Fruit fly (Drosophila melanogaster) whole organism, embryonic: ENCODE results near the gene CG5808.
A peak's percentile ranks its signal among the peaks of the same experiment; 100 is the strongest.

ENCODE experiments used
- Antp ChIP-seq: fragments of 200-800 bp; sonication (Bioruptor generic); optimal IDR thresholded peaks from 3 replicates; lab custom pipeline; 2016; ENCODE audit warnings: missing biosample characterization, missing genetic modification characterization
- Asciz ChIP-seq: fragments of 200-800 bp; sonication (Bioruptor generic); optimal IDR thresholded peaks from 2 replicates; lab custom pipeline; 2017; ENCODE audit warnings: missing biosample characterization, mild to moderate bottlenecking, missing genetic modification characterization, missing genetic modification reagents
- BEAF-32 ChIP-seq: fragments of 200-800 bp; sonication (Bioruptor generic); optimal IDR thresholded peaks from 3 replicates; lab custom pipeline; 2017; ENCODE audit warnings: missing biosample characterization, missing genetic modification characterization, mild to moderate bottlenecking, moderate library complexity, missing genetic modification reagents
- CG10147 ChIP-seq: fragments of 200-800 bp; sonication (Bioruptor generic); optimal IDR thresholded peaks from 2 replicates; lab custom pipeline; 2019; ENCODE audit warnings: missing biosample characterization, mild to moderate bottlenecking, missing genetic modification characterization, moderate library complexity
- CG10267 ChIP-seq: fragments of 200-800 bp; sonication (Bioruptor generic); optimal IDR thresholded peaks from 2 replicates; lab custom pipeline; 2018; ENCODE audit warnings: missing biosample characterization, mild to moderate bottlenecking, missing genetic modification characterization, moderate library complexity
- CG10321 ChIP-seq: fragments of 200-800 bp; sonication (Bioruptor generic); IDR thresholded peaks from 2 replicates; pipeline ENCODE4 v1.3.6; 2022; ENCODE audit warnings: missing biosample characterization, missing genetic modification characterization
- CG11504 ChIP-seq: fragments of 200-800 bp; sonication (Bioruptor generic); optimal IDR thresholded peaks from 3 replicates; lab custom pipeline; 2019; ENCODE audit warnings: missing biosample characterization, mild to moderate bottlenecking, missing genetic modification characterization, moderate library complexity
- CG11696 ChIP-seq: fragments of 200-800 bp; sonication (Bioruptor generic); IDR thresholded peaks from 2 replicates; pipeline ENCODE4 v1.3.6; 2022; ENCODE audit warnings: missing biosample characterization, missing genetic modification characterization
- CG11723 ChIP-seq: fragments of 200-800 bp; sonication (Bioruptor generic); optimal IDR thresholded peaks from 2 replicates; lab custom pipeline; 2017; ENCODE audit warnings: missing biosample characterization, mild to moderate bottlenecking, missing genetic modification characterization
- CG12071 ChIP-seq: fragments of 200-800 bp; sonication (Bioruptor generic); optimal IDR thresholded peaks from 3 replicates; lab custom pipeline; 2018; ENCODE audit warnings: missing biosample characterization, mild to moderate bottlenecking, missing genetic modification characterization
- CG12104 ChIP-seq: fragments of 200-800 bp; sonication (Bioruptor generic); optimal IDR thresholded peaks from 3 replicates; lab custom pipeline; 2016; ENCODE audit warnings: missing biosample characterization, missing genetic modification characterization
- CG12155 ChIP-seq: fragments of 200-800 bp; sonication (Bioruptor generic); optimal IDR thresholded peaks from 3 replicates; lab custom pipeline; 2016; ENCODE audit warnings: missing biosample characterization, missing genetic modification characterization
- CG12236 ChIP-seq: fragments of 200-800 bp; sonication (Bioruptor generic); optimal IDR thresholded peaks from 2 replicates; lab custom pipeline; 2016; ENCODE audit warnings: missing biosample characterization, missing genetic modification characterization
- CG14014 ChIP-seq: fragments of 200-800 bp; sonication (Bioruptor generic); IDR thresholded peaks from 2 replicates; pipeline ENCODE4 v1.3.6; 2022; ENCODE audit warnings: missing biosample characterization, missing genetic modification characterization
- CG14965 ChIP-seq: fragments of 200-800 bp; sonication (Bioruptor generic); optimal IDR thresholded peaks from 2 replicates; lab custom pipeline; 2016; ENCODE audit warnings: missing biosample characterization, missing genetic modification characterization, borderline replicate concordance
- CG15479 ChIP-seq: fragments of 200-800 bp; sonication (Bioruptor generic); optimal IDR thresholded peaks from 3 replicates; lab custom pipeline; 2019; ENCODE audit warnings: missing biosample characterization, mild to moderate bottlenecking, missing genetic modification characterization, moderate library complexity
- CG1602 ChIP-seq: fragments of 200-800 bp; sonication (Bioruptor generic); optimal IDR thresholded peaks from 3 replicates; lab custom pipeline; 2016; ENCODE audit warnings: missing biosample characterization, missing genetic modification characterization
- CG17385 ChIP-seq: fragments of 200-800 bp; sonication (Bioruptor generic); optimal IDR thresholded peaks from 3 replicates; lab custom pipeline; 2018; ENCODE audit warnings: missing biosample characterization, mild to moderate bottlenecking, missing genetic modification characterization
- CG18599 ChIP-seq: fragments of 200-800 bp; sonication (Bioruptor generic); optimal IDR thresholded peaks from 3 replicates; lab custom pipeline; 2017; ENCODE audit warnings: missing biosample characterization, missing genetic modification characterization, mild to moderate bottlenecking, moderate library complexity, missing genetic modification reagents
- CG2875 ChIP-seq: fragments of 200-800 bp; sonication (Bioruptor generic); optimal IDR thresholded peaks from 2 replicates; lab custom pipeline; 2017; ENCODE audit warnings: missing biosample characterization, mild to moderate bottlenecking, missing genetic modification characterization, missing genetic modification reagents
- CG30403 ChIP-seq: fragments of 200-800 bp; sonication (Bioruptor generic); optimal IDR thresholded peaks from 3 replicates; lab custom pipeline; 2016; ENCODE audit warnings: missing biosample characterization, missing genetic modification characterization
- CG4820 ChIP-seq: fragments of 200-800 bp; sonication (Bioruptor generic); optimal IDR thresholded peaks from 3 replicates; lab custom pipeline; 2016; ENCODE audit warnings: missing biosample characterization, missing genetic modification characterization
- CG8924 ChIP-seq: fragments of 200-800 bp; optimal IDR thresholded peaks from 3 replicates; lab custom pipeline; 2019; ENCODE audit warnings: missing biosample characterization, mild to moderate bottlenecking, missing genetic modification characterization, moderate library complexity
- CHES-1-like ChIP-seq: fragments of 200-800 bp; sonication (Bioruptor generic); optimal IDR thresholded peaks from 2 replicates; lab custom pipeline; 2016; ENCODE audit warnings: missing biosample characterization, missing genetic modification characterization
- Dp ChIP-seq: fragments of 200-800 bp; sonication (Bioruptor generic); optimal IDR thresholded peaks from 2 replicates; lab custom pipeline; 2018; ENCODE audit warnings: missing biosample characterization, mild to moderate bottlenecking, missing genetic modification characterization, moderate library complexity
- Ets97D ChIP-seq: fragments of 200-800 bp; sonication (Bioruptor generic); optimal IDR thresholded peaks from 3 replicates; lab custom pipeline; 2016; ENCODE audit warnings: missing biosample characterization, missing genetic modification characterization
- GATAe ChIP-seq: fragments of 200-800 bp; sonication (Bioruptor generic); conservative IDR thresholded peaks from 2 replicates; pipeline ENCODE4 v1.3.6; 2022; ENCODE audit warnings: missing biosample characterization, missing genetic modification characterization
- HmgD ChIP-seq: fragments of 200-800 bp; sonication (Bioruptor generic); optimal IDR thresholded peaks from 3 replicates; lab custom pipeline; 2016; ENCODE audit warnings: missing biosample characterization, missing genetic modification characterization
- MESR4 ChIP-seq: fragments of 200-800 bp; sonication (Bioruptor generic); optimal IDR thresholded peaks from 2 replicates; lab custom pipeline; 2018; ENCODE audit warnings: missing biosample characterization, mild to moderate bottlenecking, missing genetic modification characterization, moderate library complexity
- NfI ChIP-seq: fragments of 200-800 bp; sonication (Bioruptor generic); optimal IDR thresholded peaks from 3 replicates; lab custom pipeline; 2018; ENCODE audit warnings: missing biosample characterization, mild to moderate bottlenecking, missing genetic modification characterization, moderate library complexity
- Xrp1 ChIP-seq: fragments of 200-800 bp; sonication (Bioruptor generic); IDR thresholded peaks from 2 replicates; pipeline ENCODE4 v1.3.6; 2022; ENCODE audit warnings: missing biosample characterization, missing genetic modification characterization
- aop ChIP-seq: fragments of 200-800 bp; sonication (Bioruptor generic); IDR thresholded peaks from 2 replicates; pipeline ENCODE4 v1.3.6; 2022; ENCODE audit warnings: missing biosample characterization, missing genetic modification characterization
- ato ChIP-seq: fragments of 200-800 bp; sonication (Bioruptor generic); IDR thresholded peaks from 2 replicates; pipeline ENCODE4 v1.3.6; 2022; ENCODE audit warnings: missing biosample characterization, missing genetic modification characterization; ENCODE audit not compliant: partially characterized antibody
- bigmax ChIP-seq: fragments of 200-800 bp; sonication (Bioruptor generic); optimal IDR thresholded peaks from 2 replicates; lab custom pipeline; 2018; ENCODE audit warnings: missing biosample characterization, mild to moderate bottlenecking, missing genetic modification characterization
- br ChIP-seq: fragments of >200 bp; optimal IDR thresholded peaks from 2 replicates; lab custom pipeline; 2017
- cas ChIP-seq: fragments of 200-800 bp; sonication (Bioruptor generic); IDR thresholded peaks from 2 replicates; pipeline ENCODE4 v1.3.6; 2022; ENCODE audit warnings: missing biosample characterization, missing genetic modification characterization
- crp ChIP-seq, 2 experiments: fragments of 200-800 bp; sonication (Bioruptor generic); optimal IDR thresholded peaks; 2 replicates in 1 of 2; 3 replicates in 1 of 2; lab custom pipeline; 2017; ENCODE audit warnings: missing biosample characterization in 2 of 2, missing genetic modification characterization in 2 of 2, mild to moderate bottlenecking in 1 of 2, moderate library complexity in 1 of 2
- disco-r ChIP-seq: fragments of 200-800 bp; sonication (Bioruptor generic); optimal IDR thresholded peaks from 2 replicates; lab custom pipeline; 2016; ENCODE audit warnings: missing biosample characterization, missing genetic modification characterization
- emc ChIP-seq: fragments of 200-800 bp; sonication (Bioruptor generic); optimal IDR thresholded peaks from 2 replicates; lab custom pipeline; 2016; ENCODE audit warnings: missing biosample characterization, missing genetic modification characterization
- esg ChIP-seq: fragments of 200-800 bp; sonication (Bioruptor generic); conservative IDR thresholded peaks from 2 replicates; pipeline ENCODE4 v1.3.6; 2022; ENCODE audit warnings: missing biosample characterization, missing genetic modification characterization
- ewg ChIP-seq: fragments of 200-800 bp; sonication (Bioruptor generic); optimal IDR thresholded peaks from 3 replicates; lab custom pipeline; 2017; ENCODE audit warnings: mild to moderate bottlenecking, missing biosample characterization, missing genetic modification reagents, missing genetic modification characterization
- fu2 ChIP-seq: fragments of 200-800 bp; sonication (Bioruptor generic); optimal IDR thresholded peaks from 2 replicates; lab custom pipeline; 2016; ENCODE audit warnings: missing biosample characterization, missing genetic modification characterization
- gem ChIP-seq: fragments of 200-800 bp; sonication (Bioruptor generic); optimal IDR thresholded peaks from 2 replicates; lab custom pipeline; 2019; ENCODE audit warnings: missing biosample characterization, mild to moderate bottlenecking, missing genetic modification characterization, moderate library complexity
- ham ChIP-seq: fragments of 200-800 bp; sonication (Bioruptor generic); IDR thresholded peaks from 2 replicates; pipeline ENCODE4 v1.3.6; 2022; ENCODE audit warnings: missing biosample characterization, missing genetic modification characterization
- lilli ChIP-seq: fragments of 200-800 bp; sonication (Bioruptor generic); optimal IDR thresholded peaks from 3 replicates; lab custom pipeline; 2016; ENCODE audit warnings: missing biosample characterization, missing genetic modification characterization
- mirr ChIP-seq: fragments of 200-800 bp; sonication (Bioruptor generic); optimal IDR thresholded peaks from 3 replicates; lab custom pipeline; 2018; ENCODE audit warnings: missing biosample characterization, mild to moderate bottlenecking, missing genetic modification characterization
- pho ChIP-seq: fragments of 200-800 bp; sonication (Bioruptor generic); optimal IDR thresholded peaks from 2 replicates; lab custom pipeline; 2016; ENCODE audit warnings: missing biosample characterization, missing genetic modification characterization
- psq ChIP-seq: fragments of 200-800 bp; sonication (Bioruptor generic); optimal IDR thresholded peaks from 2 replicates; lab custom pipeline; 2017; ENCODE audit warnings: missing biosample characterization, missing genetic modification characterization
- pzg ChIP-seq: fragments of 200-800 bp; sonication (Bioruptor generic); optimal IDR thresholded peaks from 3 replicates; lab custom pipeline; 2018; ENCODE audit warnings: missing biosample characterization, mild to moderate bottlenecking, missing genetic modification characterization, moderate library complexity
- run ChIP-seq: fragments of 200-800 bp; sonication (Bioruptor generic); optimal IDR thresholded peaks from 3 replicates; lab custom pipeline; 2018; ENCODE audit warnings: missing biosample characterization, mild to moderate bottlenecking, missing genetic modification characterization
- stwl ChIP-seq: fragments of 200-800 bp; sonication (Bioruptor generic); optimal IDR thresholded peaks from 3 replicates; lab custom pipeline; 2018; ENCODE audit warnings: missing biosample characterization, mild to moderate bottlenecking, missing genetic modification characterization, moderate library complexity
- usp ChIP-seq: fragments of >200 bp; optimal IDR thresholded peaks from 2 replicates; lab custom pipeline; 2017; ENCODE audit warnings: missing biosample characterization, missing genetic modification characterization

The CG5808 gene

dm6 chr3R:24805048-24805447 lies 11.8 kb downstream of the CG5808 start, which contains the start of gene polybromo (continued):
- TF ChIP-seq Dp (peak; percentile 90), CG10267 (tag; lab: Kevin White, UChicago) (peak; percentile 12), Ets97D (GFP tag; lab: Kevin White, UChicago) (peak; percentile 33), lilli (GFP tag; lab: Kevin White, UChicago) (peak; percentile 10), CG11504 (tag; lab: Kevin White, UChicago) (no peak), usp (GFP tag; lab: Kevin White, UChicago) (no peak), CG18599 (no peak), GATAe (GFP tag; lab: Robert Waterston, UW) (no peak), CG11696 (GFP tag; lab: Robert Waterston, UW) (no peak), CG10321 (GFP tag; lab: Robert Waterston, UW) (no peak), CHES-1-like (GFP tag; lab: Kevin White, UChicago) (peak; percentile 1), CG10147 (GFP tag; lab: Kevin White, UChicago) (no peak), esg (GFP tag; lab: Robert Waterston, UW) (no peak), CG17385 (GFP tag; lab: Kevin White, UChicago) (no peak), br (lab: Kevin White, UChicago) (no peak), pzg (GFP tag; lab: Kevin White, UChicago) (peak; percentile 80), CG12104 (GFP tag; lab: Kevin White, UChicago) (no peak), NfI (GFP tag; lab: Kevin White, UChicago) (no peak), emc (no peak), CG4820 (GFP tag; lab: Kevin White, UChicago) (no peak), CG2875 (no peak), CG11723 (no peak), Xrp1 (GFP tag; lab: Robert Waterston, UW) (no peak), ewg (GFP tag; lab: Kevin White, UChicago) (no peak), BEAF-32 (GFP tag; lab: Kevin White, UChicago) (peak; percentile 76), CG14014 (no peak), gem (tag; lab: Kevin White, UChicago) (no peak), CG8924 (tag; lab: Kevin White, UChicago) (no peak), CG30403 (peak; percentile 17), Antp (GFP tag; lab: Kevin White, UChicago) (no peak), disco-r (GFP tag; lab: Kevin White, UChicago) (no peak), Asciz (GFP tag; lab: Kevin White, UChicago) (no peak), CG1602 (GFP tag; lab: Kevin White, UChicago) (no peak), cas (no peak), CG12071 (GFP tag; lab: Kevin White, UChicago) (no peak), MESR4 (GFP tag; lab: Kevin White, UChicago) (peak; percentile 76), run (tag; lab: Kevin White, UChicago) (no peak), CG14965 (GFP tag; lab: Kevin White, UChicago) (no peak), psq (GFP tag; lab: Kevin White, UChicago) (no peak), mirr (GFP tag; lab: Kevin White, UChicago) (no peak), crp (GFP tag; optimal IDR thresholded peaks at IDR 0.05; lab: Kevin White, UChicago) (no peak), ham (no peak), pho (no peak), CG12236 (GFP tag; lab: Kevin White, UChicago) (no peak), CG12155 (no peak), HmgD (no peak), fu2 (GFP tag; lab: Kevin White, UChicago) (no peak), bigmax (no peak), aop (GFP tag; lab: Robert Waterston, UW) (no peak), stwl (no peak), ato (GFP tag; lab: Robert Waterston, UW) (peak; percentile 84), CG15479 (GFP tag; lab: Kevin White, UChicago) (no peak)
